Worm (Caenorhabditis elegans) whole organism, mixed stage, embryonic: ENCODE measurements around the gene H09F14.1.

ENCODE experiments used
- blmp-1 ChIP-seq: fragments of 150-350 bp; optimal IDR thresholded peaks from 2 replicates; lab custom pipeline; 2014; ENCODE audit warnings: missing biosample characterization, missing genetic modification characterization
- elt-1 ChIP-seq: sonication (generic microtip); optimal IDR thresholded peaks from 2 replicates; lab custom pipeline; 2017; ENCODE audit warnings: missing genetic modification characterization, mild to moderate bottlenecking, missing compliant biosample characterization, antibody characterized with exemption, moderate library complexity, borderline replicate concordance; ENCODE audit not compliant: insufficient read depth
- elt-3 ChIP-seq: fragments of 150-350 bp; optimal IDR thresholded peaks from 2 replicates; lab custom pipeline; 2014; ENCODE audit warnings: missing biosample characterization, missing genetic modification characterization
- ham-2 ChIP-seq: fragments of 200-800 bp; sonication (Bioruptor generic); optimal IDR thresholded peaks from 2 replicates; lab custom pipeline; 2018; ENCODE audit warnings: mild to moderate bottlenecking, missing genetic modification characterization, missing compliant biosample characterization
- mep-1 ChIP-seq: fragments of 150-350 bp; optimal IDR thresholded peaks from 2 replicates; lab custom pipeline; 2017; ENCODE audit warnings: missing biosample characterization, missing genetic modification reagents, missing genetic modification characterization, inconsistent platforms
- nhr-12 ChIP-seq: fragments of 150-350 bp; optimal IDR thresholded peaks from 2 replicates; lab custom pipeline; 2014; ENCODE audit warnings: missing biosample characterization, missing genetic modification characterization
- nhr-237 ChIP-seq: fragments of 150-350 bp; optimal IDR thresholded peaks from 2 replicates; lab custom pipeline; 2014; ENCODE audit warnings: missing biosample characterization, missing genetic modification characterization
- pha-4 ChIP-seq: fragments of 150-350 bp; optimal IDR thresholded peaks from 2 replicates; lab custom pipeline; 2018; ENCODE audit warnings: missing biosample characterization, missing genetic modification reagents, missing genetic modification characterization
- sem-2 ChIP-seq: fragments of 200-800 bp; sonication (Bioruptor generic); optimal IDR thresholded peaks from 2 replicates; lab custom pipeline; 2018; ENCODE audit warnings: mild to moderate bottlenecking, missing genetic modification characterization, missing compliant biosample characterization
- tbx-8 ChIP-seq: fragments of 200-800 bp; sonication (Bioruptor generic); optimal IDR thresholded peaks from 2 replicates; lab custom pipeline; 2018; ENCODE audit warnings: mild to moderate bottlenecking, missing genetic modification characterization, moderate library complexity, missing compliant biosample characterization
- unc-62 ChIP-seq: fragments of 150-350 bp; optimal IDR thresholded peaks from 2 replicates; lab custom pipeline; 2014; ENCODE audit warnings: missing biosample characterization, missing genetic modification reagents, missing genetic modification characterization
- ztf-11 ChIP-seq: fragments of 150-350 bp; optimal IDR thresholded peaks from 2 replicates; lab custom pipeline; 2014; ENCODE audit warnings: missing biosample characterization, missing genetic modification characterization

DNA sequence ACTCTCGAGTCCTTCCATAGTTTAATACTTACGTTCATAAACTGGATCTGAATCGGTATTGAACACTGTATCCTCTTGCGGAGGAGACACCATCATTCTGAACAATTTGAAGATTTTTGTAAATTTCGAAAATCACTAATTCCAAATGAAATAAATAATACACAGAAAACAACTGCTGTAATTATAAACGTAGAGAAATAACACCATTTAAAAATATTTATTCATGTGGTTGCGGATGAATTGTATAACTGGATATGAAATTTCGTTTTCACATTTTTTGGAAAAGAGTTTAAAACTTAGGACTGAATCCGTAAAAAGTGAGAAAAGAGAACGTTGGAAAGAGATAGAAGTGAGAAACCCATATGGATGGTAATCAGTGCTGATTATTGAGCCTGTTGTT, 37.2 kb downstream of the H09F14.1 start, which contains the start of gene mics-1:
- no peak for TF ChIP-seq elt-3 (tag; lab: Kevin White, UChicago)
- no peak for TF ChIP-seq ztf-11 (tag; lab: Kevin White, UChicago)
- TF ChIP-seq unc-62 (GFP tag; lab: Kevin White, UChicago) = no peak
- no peak for TF ChIP-seq blmp-1 (tag; lab: Kevin White, UChicago)
- TF ChIP-seq mep-1 = no peak
- no peak for TF ChIP-seq pha-4 (tag; lab: Kevin White, UChicago)
- TF ChIP-seq ham-2 (GFP tag; lab: Kevin White, UChicago) = no peak
- TF ChIP-seq elt-1 (tag; lab: Kevin White, UChicago) = no peak
- TF ChIP-seq tbx-8 (GFP tag; lab: Kevin White, UChicago) = no peak
- TF ChIP-seq sem-2 (GFP tag; lab: Kevin White, UChicago) = no peak
- no peak for TF ChIP-seq nhr-12
- TF ChIP-seq nhr-237 (tag; lab: Kevin White, UChicago) = no peak
